Fruit fly (Drosophila melanogaster) Kc167 (cell line): ENCODE data around the gene CG34256.

ENCODE experiments used
- Myc ChIP-seq: fragments of >200 bp; optimal IDR thresholded peaks from 2 replicates; lab custom pipeline; 2017; ENCODE audit warnings: missing external identifiers
- Sin3A ChIP-seq: fragments of >200 bp; optimal IDR thresholded peaks from 2 replicates; lab custom pipeline; 2018; ENCODE audit warnings: missing external identifiers
- h ChIP-seq: fragments of >200 bp; optimal IDR thresholded peaks from 3 replicates; lab custom pipeline; 2018; ENCODE audit warnings: missing external identifiers
- insv ChIP-seq: fragments of >200 bp; optimal IDR thresholded peaks from 3 replicates; lab custom pipeline; 2018; ENCODE audit warnings: missing external identifiers
- psq ChIP-seq: fragments of >200 bp; optimal IDR thresholded peaks from 2 replicates; lab custom pipeline; 2017; ENCODE audit warnings: missing external identifiers
- ttk ChIP-seq: sonication (Bioruptor generic); optimal IDR thresholded peaks from 2 replicates; lab custom pipeline; 2017; ENCODE audit warnings: missing external identifiers

The CG34256 gene

DNA sequence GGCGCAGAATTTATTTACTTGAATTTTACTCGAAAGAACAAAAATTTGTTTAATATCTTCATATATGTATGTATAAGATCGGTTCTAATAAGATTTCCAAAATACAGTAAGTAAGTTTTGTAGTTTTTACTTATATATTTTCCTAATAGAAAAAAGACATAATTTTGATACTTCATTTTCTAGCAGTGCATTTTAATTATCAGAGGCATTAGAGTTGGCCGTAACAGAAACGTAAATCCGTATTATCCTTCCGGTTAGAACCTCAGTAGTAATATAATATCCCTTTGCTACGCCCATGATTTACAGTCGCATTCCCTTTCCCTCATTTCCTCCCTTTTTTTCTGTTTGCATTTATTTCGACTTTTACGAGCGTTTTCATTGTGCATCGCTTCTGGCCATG, 12.9 kb downstream of the CG34256 start:
- TF ChIP-seq Sin3A (no peak), ttk (lab: Kevin White, UChicago) (no peak)

DNA sequence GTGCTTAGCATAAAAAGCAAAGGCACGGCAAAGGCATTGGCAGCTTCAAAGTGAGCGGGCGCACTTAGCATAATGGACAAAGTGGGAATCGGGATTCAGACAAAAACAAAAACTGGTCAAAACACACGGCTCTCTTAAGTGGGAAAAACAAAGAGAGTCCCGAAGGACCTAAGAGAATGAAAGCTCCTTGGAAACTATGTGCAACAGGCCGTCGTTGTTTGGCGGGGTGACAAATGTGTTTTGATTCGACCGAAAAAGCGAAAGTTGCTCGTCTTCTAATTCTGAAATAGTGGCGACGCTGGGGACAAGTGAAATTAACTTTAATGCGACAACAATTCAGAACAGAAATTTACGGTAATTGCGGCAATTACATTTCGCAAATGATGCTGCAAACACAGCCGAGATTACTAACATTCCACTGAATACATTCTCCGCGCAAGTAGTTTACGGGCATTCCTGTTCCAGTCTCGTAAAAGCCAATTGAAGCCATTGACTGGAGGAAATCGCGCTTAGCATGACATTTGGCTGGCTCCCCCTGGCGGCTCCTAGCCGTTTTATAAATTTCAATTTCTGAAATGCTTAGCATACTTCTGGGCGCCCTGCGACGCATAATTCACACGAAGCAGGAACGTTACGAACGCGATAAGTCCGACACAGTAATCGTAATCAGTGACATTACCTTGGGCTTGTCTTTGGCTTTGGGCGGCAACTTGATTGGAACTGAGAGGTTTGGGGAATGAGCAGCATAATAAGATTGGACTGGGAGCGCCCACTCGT, 21.2 kb downstream of the CG34256 start:
- TF ChIP-seq insv (no peak), psq (lab: Kevin White, UChicago) (no peak), Myc (lab: Kevin White, UChicago) (no peak), ttk (lab: Kevin White, UChicago) (no peak), h (lab: Kevin White, UChicago) (no peak), Sin3A (no peak)

DNA sequence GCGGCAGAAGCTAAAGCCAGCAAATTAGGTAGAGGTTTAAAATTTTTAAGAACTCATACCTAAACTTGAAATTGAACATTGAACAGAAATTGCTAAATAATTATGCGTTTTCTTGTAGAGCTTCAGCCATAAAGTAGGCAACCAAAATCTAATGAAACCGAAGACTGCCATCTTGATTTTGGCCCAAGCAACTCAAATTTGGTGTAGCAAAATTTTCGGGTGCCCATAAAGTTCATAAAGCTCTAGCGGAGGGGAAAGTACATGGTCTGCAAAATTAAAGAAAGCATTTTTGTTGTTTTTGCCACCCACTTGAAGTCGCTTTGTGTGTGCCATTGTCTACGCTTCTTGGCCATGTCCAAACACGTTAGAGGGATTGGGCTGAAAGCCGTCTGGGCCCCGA, 32.6 kb downstream of the CG34256 start:
- TF ChIP-seq insv (no peak), h (lab: Kevin White, UChicago) (no peak), ttk (lab: Kevin White, UChicago) (no peak), Sin3A (no peak), psq (lab: Kevin White, UChicago) (no peak), Myc (lab: Kevin White, UChicago) (no peak)

DNA sequence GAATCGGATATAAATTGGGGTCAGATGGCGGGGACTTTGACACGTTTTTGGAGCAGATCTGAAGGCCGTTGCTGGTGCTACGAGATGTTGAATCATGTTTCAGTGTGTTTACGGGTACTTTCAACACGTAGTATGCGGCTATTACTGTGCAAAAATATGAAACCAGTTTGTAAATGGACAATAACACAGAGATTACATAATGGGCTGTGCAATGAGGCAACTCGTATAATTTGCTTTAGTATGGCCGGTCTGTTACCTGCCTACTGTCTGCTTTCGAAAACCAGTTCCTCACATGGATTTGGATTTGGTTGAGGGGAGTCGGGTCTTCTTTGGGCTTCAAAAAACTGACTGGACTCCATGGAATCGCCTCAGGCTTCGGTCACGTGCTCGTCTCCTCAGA, 37.2 kb downstream of the CG34256 start:
- TF ChIP-seq Sin3A (no peak), Myc (lab: Kevin White, UChicago) (no peak), h (lab: Kevin White, UChicago) (no peak), psq (lab: Kevin White, UChicago) (no peak), ttk (lab: Kevin White, UChicago) (no peak), insv (no peak)

DNA sequence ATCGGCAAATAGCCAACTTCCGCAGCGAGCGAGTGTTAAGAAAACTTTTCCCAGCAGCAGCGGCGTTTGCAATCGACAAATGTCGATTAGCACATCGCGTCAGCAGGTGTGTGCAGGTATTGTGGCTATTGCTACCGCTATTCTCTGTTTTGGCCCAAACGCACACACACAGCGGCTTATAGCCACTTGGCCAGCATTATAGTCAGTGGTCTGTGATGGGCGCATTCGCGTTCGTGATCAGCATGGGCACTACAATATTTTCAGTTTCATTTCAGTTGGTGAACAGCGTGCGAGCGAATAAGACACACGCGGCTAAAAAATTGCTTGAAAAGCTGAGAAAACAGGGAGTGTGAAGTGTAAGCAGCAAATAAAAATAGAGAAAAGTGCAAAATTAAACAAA, 39.3 kb downstream of the CG34256 start, which contains the start of gene CG6836:
CG6836 (plus strand) TSS at position 271 of the 400 bp plus-strand sequence.
- TF ChIP-seq h (lab: Kevin White, UChicago) (no peak), psq (lab: Kevin White, UChicago) (no peak), Myc (lab: Kevin White, UChicago) (no peak), ttk (lab: Kevin White, UChicago) (no peak)

DNA sequence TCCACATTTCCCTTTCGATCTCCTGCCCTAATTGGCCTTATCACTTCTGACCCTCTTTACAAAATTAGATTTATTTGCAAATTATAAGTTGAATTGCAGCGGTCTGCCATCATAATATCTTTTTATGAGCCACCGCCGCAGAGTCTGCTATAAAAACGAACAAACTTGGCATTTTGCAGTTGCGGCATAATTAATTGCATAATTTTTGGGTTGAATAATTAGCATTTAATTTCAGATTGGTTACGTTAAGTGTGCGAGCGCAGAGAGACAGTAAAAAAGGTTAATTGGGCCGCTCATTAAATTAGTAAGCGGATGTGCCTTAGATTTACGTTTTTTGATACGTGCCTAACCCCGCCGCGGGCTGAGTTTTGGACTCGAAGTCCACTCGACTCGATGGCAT, 40.5 kb downstream of the CG34256 start:
- no peak for TF ChIP-seq Sin3A
- TF ChIP-seq Myc (lab: Kevin White, UChicago): no peak
- TF ChIP-seq ttk (lab: Kevin White, UChicago): no peak
- TF ChIP-seq psq (lab: Kevin White, UChicago): no peak
- TF ChIP-seq insv: no peak
- TF ChIP-seq h (lab: Kevin White, UChicago): no peak

DNA sequence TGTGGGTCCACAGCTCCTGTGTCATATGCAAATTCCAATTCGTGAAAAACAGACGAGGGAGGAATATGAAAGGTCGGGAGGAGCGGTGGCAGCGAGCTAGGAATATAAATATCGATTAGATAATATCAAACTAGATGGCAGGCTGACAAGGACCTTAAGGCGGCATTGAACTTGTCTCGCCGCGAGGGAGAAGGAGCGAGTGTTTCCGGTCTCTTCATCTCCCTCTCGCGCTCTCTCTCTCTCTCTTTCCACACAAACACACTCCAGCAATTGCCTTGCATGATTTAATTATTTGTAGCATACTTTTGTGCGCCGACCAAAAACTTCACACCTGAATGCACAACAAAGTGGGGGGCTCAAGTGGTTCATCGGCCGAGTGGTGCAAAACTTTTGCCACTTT, 42.7 kb downstream of the CG34256 start:
- TF ChIP-seq Sin3A: no peak

DNA sequence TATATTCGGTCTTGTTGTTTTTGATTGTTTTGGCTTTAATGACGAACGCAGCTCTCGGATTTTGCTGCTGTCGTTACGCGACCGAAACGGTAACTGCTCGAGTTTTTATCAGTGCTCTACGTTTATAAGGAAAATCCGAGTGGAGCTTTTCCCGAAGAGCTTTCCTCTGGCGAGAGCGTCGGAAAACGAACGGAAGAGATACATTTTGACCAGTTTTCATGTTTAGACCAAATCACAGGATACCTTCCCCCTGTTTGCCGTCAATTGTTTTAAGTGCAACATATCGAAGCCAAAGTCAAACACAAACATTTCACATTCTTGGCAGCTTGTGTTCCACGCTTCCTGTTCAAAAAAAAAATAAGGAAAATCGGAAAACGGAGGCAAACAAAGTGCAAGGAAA, 43.7 kb downstream of the CG34256 start, which contains the start of gene CG32204:
CG32204 (minus strand) TSS at position 101 of the 400 bp plus-strand sequence.
- TF ChIP-seq psq (lab: Kevin White, UChicago): no peak
- no peak for TF ChIP-seq h (lab: Kevin White, UChicago)
- no peak for TF ChIP-seq ttk (lab: Kevin White, UChicago)
- TF ChIP-seq insv: no peak
- no peak for TF ChIP-seq Sin3A
- TF ChIP-seq Myc (lab: Kevin White, UChicago): no peak
